Worm (Caenorhabditis elegans): Measurements from ENCODE around the gene T13C2.2.

T13C2.2 gene

ce11 chrII:6827388-6827787 is 35.4 kb downstream of the T13C2.2 start:
- no peak for TF ChIP-seq elt-1 (tag; optimal IDR thresholded peaks at IDR 0.05)
- no peak for TF ChIP-seq nhr-11 (tag; optimal IDR thresholded peaks at IDR 0.05)
- no peak for TF ChIP-seq ztf-1 (GFP tag; conservative IDR thresholded peaks at IDR 0.05)
- TF ChIP-seq ceh-82 (tag; optimal IDR thresholded peaks at IDR 0.05): no peak
- no peak for TF ChIP-seq nhr-12 (tag; optimal IDR thresholded peaks at IDR 0.05)
- peak; percentile 48 for TF ChIP-seq crh-2 (tag; optimal IDR thresholded peaks at IDR 0.05)
- TF ChIP-seq gmeb-1 (tag; optimal IDR thresholded peaks at IDR 0.05): peak; percentile 32
- no peak for TF ChIP-seq lin-11 (tag; optimal IDR thresholded peaks at IDR 0.05)
- TF ChIP-seq elt-3 (tag; optimal IDR thresholded peaks at IDR 0.05): no peak
- TF ChIP-seq alr-1 (tag; optimal IDR thresholded peaks at IDR 0.05): no peak
- no peak for TF ChIP-seq skn-1 (tag; optimal IDR thresholded peaks at IDR 0.05)
- TF ChIP-seq ztf-11 (tag; optimal IDR thresholded peaks at IDR 0.05): no peak
- peak; percentile 54 for TF ChIP-seq nhr-21 (tag; optimal IDR thresholded peaks at IDR 0.05)
- no peak for TF ChIP-seq nhr-10 (tag; optimal IDR thresholded peaks at IDR 0.05)
- peak; percentile 94 for TF ChIP-seq sma-9 (GFP tag; optimal IDR thresholded peaks at IDR 0.05)
- no peak for TF ChIP-seq sma-9 (tag; optimal IDR thresholded peaks at IDR 0.05)
- TF ChIP-seq lsy-2 (tag; optimal IDR thresholded peaks at IDR 0.05): peak in 1 of 2 experiments; percentile 42
- TF ChIP-seq nhr-237 (tag; optimal IDR thresholded peaks at IDR 0.05): no peak
- no peak for TF ChIP-seq nhr-77 (tag; optimal IDR thresholded peaks at IDR 0.05)
- TF ChIP-seq unc-62 (GFP tag; optimal IDR thresholded peaks at IDR 0.05): no peak
- peak; percentile 63 for TF ChIP-seq mab-5 (tag; optimal IDR thresholded peaks at IDR 0.05)
- TF ChIP-seq fos-1 (tag; optimal IDR thresholded peaks at IDR 0.05): peak; percentile 39
- no peak for TF ChIP-seq peb-1 (tag; optimal IDR thresholded peaks at IDR 0.05)
- TF ChIP-seq lin-39 (tag; optimal IDR thresholded peaks at IDR 0.05): no peak
- TF ChIP-seq mbf-1 (tag; optimal IDR thresholded peaks at IDR 0.05): no peak
- no peak for TF ChIP-seq ztf-4 (tag; optimal IDR thresholded peaks at IDR 0.05)
- TF ChIP-seq sma-3 (GFP tag; optimal IDR thresholded peaks at IDR 0.05): peak; percentile 72
- TF ChIP-seq lin-13 (GFP tag; optimal IDR thresholded peaks at IDR 0.05): peak; percentile 35
- TF ChIP-seq mdl-1 (tag; optimal IDR thresholded peaks at IDR 0.05): peak; percentile 13 to 14
- peak; percentile 87 for TF ChIP-seq F13H6.1 (tag; optimal IDR thresholded peaks at IDR 0.05)
- peak; percentile 11 for TF ChIP-seq zag-1 (tag; optimal IDR thresholded peaks at IDR 0.05)
- TF ChIP-seq nhr-129 (tag; optimal IDR thresholded peaks at IDR 0.05): peak; percentile 72
- TF ChIP-seq ZK546.5 (tag; optimal IDR thresholded peaks at IDR 0.05): no peak
- TF ChIP-seq unc-39 (tag; optimal IDR thresholded peaks at IDR 0.05): no peak
- TF ChIP-seq R02D3.7 (tag; optimal IDR thresholded peaks at IDR 0.05): no peak
- TF ChIP-seq nhr-6 (tag; optimal IDR thresholded peaks at IDR 0.05): peak; percentile 22
- no peak for TF ChIP-seq aly-2 (tag; optimal IDR thresholded peaks at IDR 0.05)
- TF ChIP-seq sem-4 (tag; optimal IDR thresholded peaks at IDR 0.05): peak; percentile 76
- TF ChIP-seq unc-55 (GFP tag; optimal IDR thresholded peaks at IDR 0.05): peak; percentile 33
- TF ChIP-seq Y55F3AM.14 (GFP tag; optimal IDR thresholded peaks at IDR 0.05): no peak
- peak; percentile 70 for TF ChIP-seq egl-27 (tag; optimal IDR thresholded peaks at IDR 0.05)
- peak; percentile 98 for TF ChIP-seq ceh-16 (tag; optimal IDR thresholded peaks at IDR 0.05)
- TF ChIP-seq blmp-1 (tag; optimal IDR thresholded peaks at IDR 0.05; ENCODE audit: insufficient read depth): peak; percentile 77
- no peak for TF ChIP-seq nhr-23 (tag; optimal IDR thresholded peaks at IDR 0.05)
- TF ChIP-seq nhr-25 (tag; optimal IDR thresholded peaks at IDR 0.05): peak; percentile 64
- TF ChIP-seq ama-1 (optimal IDR thresholded peaks at IDR 0.05): no peak
- no peak for TF ChIP-seq dmd-4 (tag; optimal IDR thresholded peaks at IDR 0.05)
- peak; percentile 17 for TF ChIP-seq snpc-4 (tag; optimal IDR thresholded peaks at IDR 0.05)
- peak; percentile 57 for TF ChIP-seq C34F6.9 (tag; optimal IDR thresholded peaks at IDR 0.05)

All from whole organism, L2 larva.